Fruit fly (Drosophila melanogaster) whole organism, embryonic: ENCODE measurements around the gene CG33721.
A peak's percentile ranks its signal among the peaks of the same experiment; 100 is the strongest.

Experiments used
- Ada2b ChIP-seq: fragments of 200-800 bp; sonication (Bioruptor generic); IDR thresholded peaks from 2 replicates; pipeline ENCODE4 v1.3.6; 2022; ENCODE audit warnings: missing biosample characterization, missing genetic modification characterization
- CG10267 ChIP-seq: fragments of 200-800 bp; sonication (Bioruptor generic); optimal IDR thresholded peaks from 2 replicates; lab custom pipeline; 2018; ENCODE audit warnings: missing biosample characterization, mild to moderate bottlenecking, missing genetic modification characterization, moderate library complexity
- CG10274 ChIP-seq: fragments of 200-800 bp; sonication (Bioruptor generic); optimal IDR thresholded peaks from 3 replicates; lab custom pipeline; 2017; ENCODE audit warnings: missing biosample characterization, mild to moderate bottlenecking, missing genetic modification characterization
- CG11456 ChIP-seq: fragments of 200-800 bp; sonication (Bioruptor generic); IDR thresholded peaks from 3 replicates; pipeline ENCODE4 v1.3.6; 2022; ENCODE audit warnings: missing biosample characterization, missing genetic modification characterization
- CG13287 ChIP-seq: fragments of 200-800 bp; sonication (Bioruptor generic); IDR thresholded peaks from 2 replicates; pipeline ENCODE4 v1.3.6; 2022; ENCODE audit warnings: missing biosample characterization, missing genetic modification characterization; ENCODE audit not compliant: partially characterized antibody
- CG13894 ChIP-seq: fragments of 200-800 bp; sonication (Bioruptor generic); optimal IDR thresholded peaks from 3 replicates; lab custom pipeline; 2018; ENCODE audit warnings: missing biosample characterization, mild to moderate bottlenecking, missing genetic modification characterization, moderate library complexity
- CG15269 ChIP-seq: fragments of 200-800 bp; sonication (Bioruptor generic); optimal IDR thresholded peaks from 2 replicates; lab custom pipeline; 2018; ENCODE audit warnings: missing biosample characterization, mild to moderate bottlenecking, missing genetic modification characterization, moderate library complexity
- CG16815 ChIP-seq: fragments of 200-800 bp; sonication (Bioruptor generic); optimal IDR thresholded peaks from 3 replicates; lab custom pipeline; 2017; ENCODE audit warnings: missing biosample characterization, mild to moderate bottlenecking, missing genetic modification characterization
- CG17612 ChIP-seq: fragments of 200-800 bp; sonication (Bioruptor generic); IDR thresholded peaks from 2 replicates; pipeline ENCODE4 v1.3.6; 2022; ENCODE audit warnings: missing biosample characterization, missing genetic modification characterization
- CG17802 ChIP-seq: fragments of 200-800 bp; sonication (Bioruptor generic); optimal IDR thresholded peaks from 2 replicates; lab custom pipeline; 2018; ENCODE audit warnings: missing biosample characterization, mild to moderate bottlenecking, missing genetic modification characterization, moderate library complexity
- CG18764 ChIP-seq: fragments of 200-800 bp; sonication (Bioruptor generic); optimal IDR thresholded peaks from 3 replicates; lab custom pipeline; 2016; ENCODE audit warnings: missing biosample characterization, missing genetic modification characterization
- CG34422 ChIP-seq: fragments of 200-800 bp; sonication (Bioruptor generic); IDR thresholded peaks from 3 replicates; pipeline ENCODE4 v1.3.6; 2022; ENCODE audit warnings: missing biosample characterization, missing genetic modification characterization
- CG3838 ChIP-seq: fragments of 200-800 bp; sonication (Bioruptor generic); optimal IDR thresholded peaks from 3 replicates; lab custom pipeline; 2016; ENCODE audit warnings: missing biosample characterization, missing genetic modification characterization
- CG7556 ChIP-seq: fragments of 200-800 bp; sonication (Bioruptor generic); optimal IDR thresholded peaks from 2 replicates; lab custom pipeline; 2017; ENCODE audit warnings: missing biosample characterization, mild to moderate bottlenecking, missing genetic modification characterization
- CG8359 ChIP-seq: fragments of 200-800 bp; sonication (Bioruptor generic); optimal IDR thresholded peaks from 2 replicates; lab custom pipeline; 2017; ENCODE audit warnings: missing biosample characterization, mild to moderate bottlenecking, missing genetic modification characterization, borderline replicate concordance
- CG8924 ChIP-seq: fragments of 200-800 bp; optimal IDR thresholded peaks from 3 replicates; lab custom pipeline; 2019; ENCODE audit warnings: missing biosample characterization, mild to moderate bottlenecking, missing genetic modification characterization, moderate library complexity
- CG9215 ChIP-seq: fragments of 200-800 bp; sonication (Bioruptor generic); IDR thresholded peaks from 2 replicates; pipeline ENCODE4 v1.3.6; 2022; ENCODE audit warnings: missing biosample characterization, missing genetic modification characterization
- CTCF ChIP-seq: fragments of 200-800 bp; sonication (Bioruptor generic); optimal IDR thresholded peaks from 2 replicates; lab custom pipeline; 2017; ENCODE audit warnings: missing biosample characterization, mild to moderate bottlenecking, missing genetic modification characterization, moderate library complexity
- Deaf1 ChIP-seq: fragments of 200-800 bp; optimal IDR thresholded peaks from 3 replicates; lab custom pipeline; 2019; ENCODE audit warnings: missing biosample characterization, mild to moderate bottlenecking, missing genetic modification characterization, moderate library complexity
- Dek ChIP-seq: fragments of 200-800 bp; sonication (Bioruptor generic); optimal IDR thresholded peaks from 3 replicates; lab custom pipeline; 2019; ENCODE audit warnings: missing biosample characterization, mild to moderate bottlenecking, missing genetic modification characterization, moderate library complexity
- Dip3 ChIP-seq: fragments of 200-800 bp; sonication (Bioruptor generic); optimal IDR thresholded peaks from 3 replicates; lab custom pipeline; 2016; ENCODE audit warnings: missing biosample characterization, missing genetic modification characterization
- Lim3 ChIP-seq: fragments of 200-800 bp; sonication (Bioruptor generic); IDR thresholded peaks from 2 replicates; pipeline ENCODE4 v1.3.6; 2022; ENCODE audit warnings: missing biosample characterization, missing genetic modification characterization
- NFAT ChIP-seq: fragments of 200-800 bp; sonication (Bioruptor generic); IDR thresholded peaks from 2 replicates; pipeline ENCODE4 v1.3.6; 2022; ENCODE audit warnings: missing biosample characterization, missing genetic modification characterization
- Oaz ChIP-seq: fragments of 200-800 bp; sonication (Bioruptor generic); IDR thresholded peaks from 2 replicates; pipeline ENCODE4 v1.3.6; 2022; ENCODE audit warnings: missing biosample characterization, missing genetic modification characterization
- Optix ChIP-seq: fragments of 200-800 bp; sonication (Bioruptor generic); IDR thresholded peaks from 3 replicates; pipeline ENCODE4 v1.3.6; 2022; ENCODE audit warnings: missing biosample characterization, missing genetic modification characterization
- Pdp1 ChIP-seq, 2 experiments: fragments of 200-800 bp; sonication (Bioruptor generic); optimal IDR thresholded peaks; 3 replicates each; lab custom pipeline; 2016; ENCODE audit warnings: missing biosample characterization in 2 of 2, missing genetic modification characterization in 2 of 2, mild to moderate bottlenecking in 1 of 2, moderate library complexity in 1 of 2
- Poxn ChIP-seq: fragments of 200-800 bp; sonication (Bioruptor generic); IDR thresholded peaks from 2 replicates; pipeline ENCODE4 v1.3.6; 2022; ENCODE audit warnings: missing biosample characterization, missing genetic modification characterization
- ap ChIP-seq: fragments of 200-800 bp; sonication (Bioruptor generic); IDR thresholded peaks from 2 replicates; pipeline ENCODE4 v1.3.6; 2022; ENCODE audit warnings: missing biosample characterization, missing genetic modification characterization
- bcd ChIP-seq: fragments of 200-800 bp; sonication (Bioruptor generic); optimal IDR thresholded peaks from 2 replicates; lab custom pipeline; 2017; ENCODE audit warnings: missing biosample characterization, mild to moderate bottlenecking, missing genetic modification characterization
- br ChIP-seq: fragments of >200 bp; optimal IDR thresholded peaks from 2 replicates; lab custom pipeline; 2017
- chm ChIP-seq: fragments of 200-800 bp; sonication (Bioruptor generic); IDR thresholded peaks from 2 replicates; pipeline ENCODE4 v1.3.6; 2022; ENCODE audit warnings: missing biosample characterization, missing genetic modification characterization
- chn ChIP-seq: fragments of 200-800 bp; sonication (Bioruptor generic); optimal IDR thresholded peaks from 2 replicates; lab custom pipeline; 2016; ENCODE audit warnings: missing biosample characterization, missing genetic modification characterization
- croc ChIP-seq: fragments of 200-800 bp; sonication (Bioruptor generic); conservative IDR thresholded peaks from 3 replicates; pipeline ENCODE4 v1.3.6; 2022; ENCODE audit warnings: missing biosample characterization, missing genetic modification characterization
- dmrt99B ChIP-seq: fragments of 200-800 bp; sonication (Bioruptor generic); optimal IDR thresholded peaks from 2 replicates; lab custom pipeline; 2018; ENCODE audit warnings: missing biosample characterization, mild to moderate bottlenecking, missing genetic modification characterization, moderate library complexity
- eyg ChIP-seq: fragments of 200-800 bp; sonication (Bioruptor generic); optimal IDR thresholded peaks from 3 replicates; lab custom pipeline; 2016; ENCODE audit warnings: missing biosample characterization, missing genetic modification characterization
- ham ChIP-seq: fragments of 200-800 bp; sonication (Bioruptor generic); IDR thresholded peaks from 2 replicates; pipeline ENCODE4 v1.3.6; 2022; ENCODE audit warnings: missing biosample characterization, missing genetic modification characterization
- hbn ChIP-seq: fragments of 200-800 bp; sonication (Bioruptor generic); IDR thresholded peaks from 2 replicates; pipeline ENCODE4 v1.3.6; 2022; ENCODE audit warnings: missing biosample characterization, missing genetic modification characterization; ENCODE audit not compliant: partially characterized antibody
- mam ChIP-seq: fragments of 200-800 bp; sonication (Bioruptor generic); optimal IDR thresholded peaks from 3 replicates; lab custom pipeline; 2016; ENCODE audit warnings: missing biosample characterization, missing genetic modification characterization
- nau ChIP-seq: fragments of 200-800 bp; sonication (Bioruptor generic); optimal IDR thresholded peaks from 3 replicates; lab custom pipeline; 2017; ENCODE audit warnings: missing biosample characterization, mild to moderate bottlenecking, missing genetic modification characterization, missing genetic modification reagents
- p53 ChIP-seq: fragments of 200-800 bp; sonication (Bioruptor generic); optimal IDR thresholded peaks from 2 replicates; lab custom pipeline; 2016; ENCODE audit warnings: missing biosample characterization, missing genetic modification characterization
- pfk ChIP-seq: fragments of 200-800 bp; sonication (Bioruptor generic); optimal IDR thresholded peaks from 2 replicates; lab custom pipeline; 2018; ENCODE audit warnings: missing biosample characterization, mild to moderate bottlenecking, missing genetic modification characterization, moderate library complexity
- ranshi ChIP-seq: fragments of 200-800 bp; sonication (Bioruptor generic); IDR thresholded peaks from 2 replicates; pipeline ENCODE4 v1.3.6; 2022; ENCODE audit warnings: missing biosample characterization, missing genetic modification characterization
- sc ChIP-seq, 3 experiments: fragments of >200 bp in 2 of 3; fragments of 200-800 bp in 1 of 3; sonication (Bioruptor generic) in 1 of 3; optimal IDR thresholded peaks; 2 replicates in 2 of 3; 3 replicates in 1 of 3; lab custom pipeline; 2017; ENCODE audit warnings: mild to moderate bottlenecking in 1 of 3, missing biosample characterization in 1 of 3, missing genetic modification characterization in 1 of 3, missing genetic modification reagents in 1 of 3
- sens-2 ChIP-seq: fragments of 200-800 bp; sonication (Bioruptor generic); IDR thresholded peaks from 2 replicates; pipeline ENCODE4 v1.3.6; 2022; ENCODE audit warnings: missing biosample characterization, missing genetic modification characterization
- seq ChIP-seq: fragments of 200-800 bp; sonication (Bioruptor generic); IDR thresholded peaks from 2 replicates; pipeline ENCODE4 v1.3.6; 2022; ENCODE audit warnings: missing biosample characterization, missing genetic modification characterization
- sim ChIP-seq: fragments of 200-800 bp; sonication (Bioruptor generic); IDR thresholded peaks from 2 replicates; pipeline ENCODE4 v1.3.6; 2022; ENCODE audit warnings: missing biosample characterization, missing genetic modification characterization
- slbo ChIP-seq: fragments of 200-800 bp; sonication (Bioruptor generic); IDR thresholded peaks from 2 replicates; pipeline ENCODE4 v1.3.6; 2022; ENCODE audit warnings: missing biosample characterization, missing genetic modification characterization
- stwl ChIP-seq: fragments of 200-800 bp; sonication (Bioruptor generic); optimal IDR thresholded peaks from 3 replicates; lab custom pipeline; 2018; ENCODE audit warnings: missing biosample characterization, mild to moderate bottlenecking, missing genetic modification characterization, moderate library complexity
- trem ChIP-seq: fragments of 200-800 bp; optimal IDR thresholded peaks from 3 replicates; lab custom pipeline; 2019; ENCODE audit warnings: missing biosample characterization, mild to moderate bottlenecking, missing genetic modification characterization, moderate library complexity
- ttk ChIP-seq: fragments of 200-800 bp; sonication (Bioruptor generic); IDR thresholded peaks from 2 replicates; pipeline ENCODE4 v2.1.2; 2022; ENCODE audit warnings: missing biosample characterization, missing genetic modification characterization
- zf30C ChIP-seq: fragments of 200-800 bp; sonication (Bioruptor generic); optimal IDR thresholded peaks from 3 replicates; lab custom pipeline; 2018; ENCODE audit warnings: missing biosample characterization, mild to moderate bottlenecking, missing genetic modification characterization

The CG33721 gene

DNA sequence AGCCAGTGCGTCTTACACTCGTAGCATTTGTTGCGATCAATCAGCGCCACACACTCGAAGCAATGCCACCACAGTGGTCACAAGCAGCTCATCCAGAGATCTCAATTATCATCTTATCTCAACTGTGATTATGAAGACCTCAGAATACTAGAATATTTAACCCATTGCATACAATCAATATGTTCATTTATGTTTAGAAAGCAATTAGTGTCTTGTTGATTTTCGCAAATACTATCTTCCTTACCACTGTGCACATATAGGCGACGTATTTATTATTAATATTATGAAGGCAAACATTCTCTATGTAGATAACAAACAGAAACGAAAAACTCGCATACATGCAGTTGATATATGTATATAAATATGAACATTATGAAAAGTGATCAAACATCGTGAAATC, 27.9 kb downstream of the CG33721 start (continued):
- TF ChIP-seq CG7556 (GFP tag; lab: Kevin White, UChicago) = peak; percentile 67
- TF ChIP-seq CG8924 (tag; lab: Kevin White, UChicago) = peak; percentile 72
- TF ChIP-seq CG8359 = peak; percentile 61
- TF ChIP-seq pfk (GFP tag; lab: Kevin White, UChicago) = no peak
- peak; percentile 65 for TF ChIP-seq CG10267 (tag; lab: Kevin White, UChicago)
- peak; percentile 62; the same call in 1 of the 3 replicates for TF ChIP-seq CG34422 (GFP tag; lab: Robert Waterston, UW)
- TF ChIP-seq CG15269 (tag; lab: Kevin White, UChicago) = peak; percentile 56
- peak; percentile 54; the same call in 1 of the 2 replicates for TF ChIP-seq seq (GFP tag; lab: Robert Waterston, UW)
- 0 out of 2 replicates have a peak, but pooled peaks have one; percentile 31 for TF ChIP-seq NFAT (GFP tag; lab: Robert Waterston, UW)
- TF ChIP-seq ap (GFP tag; lab: Robert Waterston, UW) = 0 out of 2 replicates have a peak, but pooled peaks have one; percentile 21
- no peak for TF ChIP-seq CTCF (GFP tag; lab: Kevin White, UChicago)
- no peak for TF ChIP-seq Dip3
- peak; percentile 77 for TF ChIP-seq chm (GFP tag; lab: Robert Waterston, UW)
- TF ChIP-seq hbn (GFP tag; lab: Robert Waterston, UW) = no peak
- peak; percentile 23 for TF ChIP-seq stwl (tag; lab: Kevin White, UChicago)
- TF ChIP-seq zf30C = no peak
- TF ChIP-seq sim = peak; percentile 69
- no peak for TF ChIP-seq sens-2 (GFP tag; lab: Robert Waterston, UW)
- peak; percentile 69 for TF ChIP-seq Ada2b (GFP tag; lab: Robert Waterston, UW)
- TF ChIP-seq Poxn (GFP tag; lab: Robert Waterston, UW) = no peak
- TF ChIP-seq croc = peak; percentile 48
- TF ChIP-seq sc (optimal IDR thresholded peaks at IDR 0.05; lab: Kevin White, UChicago) = no peak
- peak; percentile 89 for TF ChIP-seq sc (GFP tag; optimal IDR thresholded peaks at IDR 0.05; lab: Kevin White, UChicago)
- TF ChIP-seq Oaz (GFP tag; lab: Robert Waterston, UW) = no peak
- peak; percentile 57 for TF ChIP-seq CG17612 (GFP tag; lab: Robert Waterston, UW)
- no peak for TF ChIP-seq br (lab: Kevin White, UChicago)
- 0 out of 3 replicates have a peak, but pooled peaks have one; percentile 35 for TF ChIP-seq CG11456
- peak; percentile 48; the same call in 1 of the 2 replicates for TF ChIP-seq slbo
- TF ChIP-seq p53 (GFP tag; lab: Kevin White, UChicago) = no peak
- TF ChIP-seq CG18764 (GFP tag; lab: Kevin White, UChicago) = peak; percentile 84
- no peak for TF ChIP-seq CG13894
- no peak for TF ChIP-seq CG13287 (GFP tag; lab: Robert Waterston, UW)
- peak in 1 of 2 experiments; percentile 57 for TF ChIP-seq Pdp1 (GFP tag; optimal IDR thresholded peaks at IDR 0.05; lab: Kevin White, UChicago)
- TF ChIP-seq dmrt99B (tag; lab: Kevin White, UChicago) = peak; percentile 62
- peak; percentile 56 for TF ChIP-seq ranshi (GFP tag; lab: Robert Waterston, UW)
- TF ChIP-seq Optix (GFP tag; lab: Robert Waterston, UW) = peak; percentile 60; the same call in 1 of the 3 replicates
- TF ChIP-seq Lim3 (GFP tag; lab: Robert Waterston, UW) = no peak
- TF ChIP-seq eyg = peak; percentile 5
- TF ChIP-seq CG9215 = no peak
- peak; percentile 53 for TF ChIP-seq CG3838 (GFP tag; lab: Kevin White, UChicago)
- peak; percentile 17 for TF ChIP-seq Deaf1 (tag; lab: Kevin White, UChicago)
- peak; percentile 52 for TF ChIP-seq trem (tag; lab: Kevin White, UChicago)
- TF ChIP-seq bcd = peak; percentile 62
- peak; percentile 53 for TF ChIP-seq chn
- peak; percentile 63 for TF ChIP-seq CG17802 (tag; lab: Kevin White, UChicago)
- peak; percentile 17 for TF ChIP-seq Dek
- no peak for TF ChIP-seq ham (GFP tag; lab: Robert Waterston, UW)
- peak; percentile 38 for TF ChIP-seq CG16815
- TF ChIP-seq ttk (GFP tag; lab: Robert Waterston, UW) = peak; percentile 72
- TF ChIP-seq CG10274 (GFP tag; lab: Kevin White, UChicago) = no peak
- peak; percentile 86 for TF ChIP-seq nau (GFP tag; lab: Kevin White, UChicago)
- TF ChIP-seq mam = no peak
